Worm (Caenorhabditis elegans) whole organism, young adult: Measurements from ENCODE around the gene ubc-26.

Source experiments
- B0261.1 ChIP-seq: sonication (generic microtip); optimal IDR thresholded peaks from 2 replicates; lab custom pipeline; 2016; ENCODE audit warnings: mild to moderate bottlenecking, missing genetic modification characterization, moderate library complexity, missing compliant biosample characterization
- Y53F4B.3 ChIP-seq: fragments of 200-800 bp; sonication (Bioruptor generic); IDR thresholded peaks from 2 replicates; pipeline ENCODE4 v1.3.6; 2022; ENCODE audit warnings: missing genetic modification reagents, missing genetic modification characterization, missing compliant biosample characterization
- akir-1 ChIP-seq: fragments of 200-800 bp; sonication (Bioruptor generic); optimal IDR thresholded peaks from 2 replicates; lab custom pipeline; 2018; ENCODE audit warnings: mild to moderate bottlenecking, missing genetic modification characterization, moderate library complexity, missing compliant biosample characterization
- ama-1 ChIP-seq, 3 experiments: fragments of 150-350 bp in 1 of 3; sonication (generic microtip) in 2 of 3; optimal IDR thresholded peaks; 2 replicates each; lab custom pipeline; 2014 to 2018; ENCODE audit warnings: missing biosample characterization in 2 of 3, missing genetic modification characterization in 2 of 3, missing genetic modification reagents in 2 of 3
- athp-1 ChIP-seq: sonication (generic microtip); optimal IDR thresholded peaks from 2 replicates; lab custom pipeline; 2017; ENCODE audit warnings: mild to moderate bottlenecking, missing genetic modification characterization, missing compliant biosample characterization
- efl-1 ChIP-seq: fragments of 150-350 bp; optimal IDR thresholded peaks from 2 replicates; lab custom pipeline; 2014; ENCODE audit warnings: missing biosample characterization, missing genetic modification reagents, missing genetic modification characterization
- him-1 ChIP-seq: sonication (generic microtip); optimal IDR thresholded peaks from 2 replicates; lab custom pipeline; 2016; ENCODE audit warnings: missing genotype, missing genetic modification reagents, missing genetic modification characterization, missing compliant biosample characterization
- madf-8 ChIP-seq: fragments of 200-800 bp; sonication (Bioruptor generic); conservative IDR thresholded peaks from 2 replicates; pipeline ENCODE4 v1.3.6; 2022; ENCODE audit warnings: missing genetic modification reagents, missing genetic modification characterization, missing compliant biosample characterization
- nhr-27 ChIP-seq: fragments of 200-800 bp; sonication (Bioruptor generic); optimal IDR thresholded peaks from 2 replicates; lab custom pipeline; 2018; ENCODE audit warnings: mild to moderate bottlenecking, missing genetic modification characterization, moderate library complexity, missing compliant biosample characterization
- snpc-3.4 ChIP-seq: sonication (generic microtip); optimal IDR thresholded peaks from 2 replicates; lab custom pipeline; 2017; ENCODE audit warnings: missing genetic modification characterization, mild to moderate bottlenecking, missing compliant biosample characterization, antibody characterized with exemption, moderate library complexity, missing genotype, missing genetic modification reagents
- unc-130 ChIP-seq: sonication (generic microtip); optimal IDR thresholded peaks from 2 replicates; lab custom pipeline; 2016; ENCODE audit warnings: missing genetic modification reagents, missing genetic modification characterization, missing compliant biosample characterization
- unc-62 ChIP-seq: fragments of 150-350 bp; optimal IDR thresholded peaks from 2 replicates; lab custom pipeline; 2014; ENCODE audit warnings: missing biosample characterization, missing genetic modification reagents, missing genetic modification characterization

DNA sequence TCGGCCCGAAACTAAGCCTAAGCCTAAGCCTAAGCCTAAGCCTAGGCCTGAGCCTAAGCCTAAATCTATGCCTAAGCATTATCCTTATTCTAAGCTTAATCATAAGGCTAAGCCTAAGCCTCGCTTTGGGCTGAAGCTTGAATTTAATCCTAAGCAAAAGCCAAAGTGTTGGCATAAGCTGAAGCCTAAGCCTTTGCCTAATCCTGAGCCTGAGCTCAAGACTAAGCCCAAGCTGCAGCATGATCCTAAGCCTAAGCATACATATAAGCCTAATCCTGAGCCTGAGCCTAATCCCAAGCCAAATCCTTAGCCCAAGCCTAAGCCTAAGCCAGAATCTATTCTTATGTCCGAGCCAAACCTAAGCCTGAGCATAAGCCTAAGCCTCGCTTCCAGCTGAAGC is 53.6 kb downstream of the ubc-26 start:
- no peak for TF ChIP-seq unc-130
- no peak for TF ChIP-seq Y53F4B.3 (GFP tag; lab: Robert Waterston, UW)
- TF ChIP-seq akir-1 (GFP tag; lab: Kevin White, UChicago): no peak
- TF ChIP-seq nhr-27 (tag; lab: Kevin White, UChicago): no peak
- TF ChIP-seq athp-1 (tag; lab: Kevin White, UChicago): no peak
- TF ChIP-seq B0261.1 (tag; lab: Kevin White, UChicago): no peak
- no peak for TF ChIP-seq efl-1 (GFP tag; lab: Kevin White, UChicago)
- TF ChIP-seq him-1 (tag; lab: Kevin White, UChicago): no peak
- TF ChIP-seq ama-1 (optimal IDR thresholded peaks at IDR 0.05; lab: Kevin White, UChicago): no peak
- TF ChIP-seq ama-1 (GFP tag; optimal IDR thresholded peaks at IDR 0.05; lab: Kevin White, UChicago): no peak
- TF ChIP-seq unc-62: no peak
- no peak for TF ChIP-seq snpc-3.4
- no peak for TF ChIP-seq madf-8
